Fruit fly (Drosophila melanogaster): ENCODE data around the gene CG17746.

DNA sequence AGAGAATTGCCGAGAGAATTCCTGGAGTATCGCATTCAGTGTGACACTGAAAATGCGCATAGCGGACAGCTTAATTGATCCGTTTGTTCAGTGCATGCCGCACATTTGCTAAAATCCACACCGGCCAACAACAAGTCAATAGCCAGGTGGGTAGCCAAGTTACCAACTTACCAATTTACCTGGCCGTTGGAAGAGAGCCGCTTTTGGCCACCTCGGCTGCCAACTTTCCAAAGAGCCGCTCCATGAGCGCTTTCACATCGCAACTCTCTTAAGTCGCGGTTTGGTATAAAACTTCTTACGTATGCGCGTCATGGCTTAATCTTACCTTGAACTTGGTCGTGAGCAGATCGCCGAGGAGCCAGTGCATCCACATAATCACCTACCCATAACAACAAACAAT, 40.6 kb upstream of the CG17746 start, which contains the start of gene CG12017:
- no peak for TF ChIP-seq sr (GFP tag; IDR thresholded peaks at IDR 0.05)
- no peak for TF ChIP-seq zf30C (GFP tag; optimal IDR thresholded peaks at IDR 0.05)
- no peak for TF ChIP-seq CG13287 (GFP tag; IDR thresholded peaks at IDR 0.05; ENCODE audit: partially characterized antibody)

Data from whole organism, embryonic.